Fruit fly (Drosophila melanogaster): ENCODE results near the gene CG42578.

CG42578 gene

DNA sequence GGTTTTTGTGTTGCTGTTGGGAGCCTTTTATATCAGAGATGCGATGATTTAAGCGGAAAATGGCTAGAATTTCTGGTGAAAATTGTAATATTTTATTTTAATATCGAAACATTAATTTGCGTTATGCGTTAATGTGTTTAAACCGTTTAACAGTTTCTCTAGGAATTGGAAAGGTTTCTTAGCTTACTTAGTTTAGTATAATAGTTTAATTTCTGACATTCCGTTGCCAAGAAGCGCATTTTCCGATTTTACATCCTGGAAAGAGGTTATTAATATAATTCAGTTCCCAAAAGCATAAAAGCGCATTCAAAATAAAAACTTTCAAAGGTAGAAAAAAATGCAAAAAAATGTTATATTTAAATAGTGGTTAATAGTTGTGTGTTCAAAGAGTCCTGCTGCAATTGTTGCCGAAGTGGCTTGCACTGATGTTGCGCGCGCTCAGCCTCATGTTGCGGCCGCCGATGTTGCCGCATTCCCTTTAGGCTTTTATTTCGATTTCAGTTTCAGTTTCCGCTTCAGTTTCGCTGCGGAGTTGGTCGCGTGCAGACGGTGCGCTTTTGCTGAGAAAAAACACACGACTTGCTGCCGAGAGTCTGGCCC is 2.8 kb downstream of the CG42578 start, which contains the start of gene tbc:
Gene tbc, plus strand, starts transcription at position 504 of the 600 bp plus-strand sequence.
- TF ChIP-seq CG11294 (GFP tag; IDR thresholded peaks at IDR 0.05) (no peak), topi (GFP tag; optimal IDR thresholded peaks at IDR 0.05) (no peak), CG11762 (GFP tag; optimal IDR thresholded peaks at IDR 0.05; ENCODE audit: insufficient read depth) (no peak), Gug (GFP tag; IDR thresholded peaks at IDR 0.05) (no peak), svp (GFP tag) (no peak), Met (GFP tag; optimal IDR thresholded peaks at IDR 0.05) (no peak), CG4318 (GFP tag; optimal IDR thresholded peaks at IDR 0.05) (no peak), Eip75B (GFP tag; optimal IDR thresholded peaks at IDR 0.05) (no peak), CG10669 (GFP tag; optimal IDR thresholded peaks at IDR 0.05) (no peak), cyc (GFP tag; optimal IDR thresholded peaks at IDR 0.05) (no peak), Eip93F (GFP tag; optimal IDR thresholded peaks at IDR 0.05) (no peak), dac (GFP tag; optimal IDR thresholded peaks at IDR 0.05) (no peak), fkh (GFP tag; optimal IDR thresholded peaks at IDR 0.05) (no peak), CG34406 (GFP tag; optimal IDR thresholded peaks at IDR 0.05) (no peak), Sox14 (GFP tag; optimal IDR thresholded peaks at IDR 0.05) (no peak), Ets96B (tag; optimal IDR thresholded peaks at IDR 0.05) (no peak)

DNA sequence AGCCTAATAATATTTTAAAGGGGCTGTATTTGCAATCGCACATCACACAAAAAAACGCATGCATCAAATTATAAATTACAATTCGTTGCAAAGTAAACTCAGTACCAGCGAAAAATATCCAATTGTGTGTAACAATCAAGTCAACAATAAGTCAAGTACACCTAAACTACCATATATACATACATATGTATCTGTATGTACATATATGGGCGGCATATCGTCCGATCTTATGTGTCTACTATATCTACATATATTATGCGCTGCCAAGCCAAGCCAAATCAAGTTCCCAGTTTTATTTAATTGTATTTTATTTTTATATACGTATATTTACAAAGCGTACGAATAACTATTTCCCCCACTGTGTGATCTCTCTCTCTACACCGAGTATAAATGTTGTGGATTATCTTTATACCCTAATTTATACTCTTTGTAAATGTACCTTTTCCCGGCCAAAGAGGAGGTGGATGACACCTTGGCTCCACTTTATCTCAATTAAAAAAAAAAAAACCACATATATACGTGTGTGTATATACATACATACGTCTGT is 20.3 kb downstream of the CG42578 start:
- TF ChIP-seq svp (GFP tag) (peak; percentile 54), Gug (GFP tag; IDR thresholded peaks at IDR 0.05) (no peak), Sox102F (GFP tag; optimal IDR thresholded peaks at IDR 0.05) (no peak), Eip78C (GFP tag) (peak; percentile 57)

dm6 chrX:20467155-20467554 is 21.0 kb downstream of the CG42578 start, which contains the start of gene GstT3:
Gene GstT3, plus strand, starts transcription at chrX:20467455.
- TF ChIP-seq svp (GFP tag) (peak; percentile 30), ss (GFP tag; optimal IDR thresholded peaks at IDR 0.05) (no peak), Eip78C (GFP tag) (peak; percentile 13)

DNA sequence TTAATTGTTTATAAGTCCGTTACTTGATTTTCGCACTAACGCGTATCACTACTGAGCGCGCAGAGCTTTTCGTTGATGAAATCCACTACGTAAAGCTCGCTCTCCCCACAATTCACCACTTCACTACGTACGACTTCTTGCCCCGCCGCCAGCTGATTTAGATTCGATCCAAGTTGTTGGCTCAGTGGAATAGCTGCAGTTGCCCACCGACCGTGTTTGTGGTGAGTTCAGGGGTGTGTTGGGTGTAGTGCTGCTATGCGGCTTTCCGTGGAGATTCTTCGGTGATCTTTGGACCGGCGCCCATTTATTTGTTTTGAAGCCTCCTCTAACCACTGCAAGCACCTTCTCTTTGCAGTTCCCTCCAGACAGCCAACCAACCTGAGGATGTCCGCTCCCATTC is 22.0 kb downstream of the CG42578 start:
- no peak for TF ChIP-seq OdsH (GFP tag; optimal IDR thresholded peaks at IDR 0.05)
- no peak for TF ChIP-seq CG11294 (GFP tag; IDR thresholded peaks at IDR 0.05)
- no peak for TF ChIP-seq Ets96B (tag; optimal IDR thresholded peaks at IDR 0.05)
- TF ChIP-seq achi (GFP tag; optimal IDR thresholded peaks at IDR 0.05): no peak
- no peak for TF ChIP-seq fkh (GFP tag; optimal IDR thresholded peaks at IDR 0.05)
- peak; percentile 18 for TF ChIP-seq Lpt (GFP tag; optimal IDR thresholded peaks at IDR 0.05)
- peak; percentile 67 for TF ChIP-seq CG8119 (GFP tag; IDR thresholded peaks at IDR 0.05)
- peak; percentile 78 for TF ChIP-seq eg (GFP tag; IDR thresholded peaks at IDR 0.05)
- TF ChIP-seq CG6276 (GFP tag; optimal IDR thresholded peaks at IDR 0.05): peak; percentile 83
- TF ChIP-seq CG6854 (GFP tag; optimal IDR thresholded peaks at IDR 0.05): peak; percentile 4
- TF ChIP-seq net (GFP tag; optimal IDR thresholded peaks at IDR 0.05): peak; percentile 61
- peak; percentile 52; the same call in 1 of the 3 replicates for TF ChIP-seq CG6163 (GFP tag; IDR thresholded peaks at IDR 0.05)
- TF ChIP-seq dac (GFP tag; optimal IDR thresholded peaks at IDR 0.05): peak; percentile 24
- peak; percentile 65 for TF ChIP-seq CG15336 (GFP tag; IDR thresholded peaks at IDR 0.05)
- no peak for TF ChIP-seq vri (GFP tag; optimal IDR thresholded peaks at IDR 0.05)
- no peak for TF ChIP-seq Hr4 (GFP tag; optimal IDR thresholded peaks at IDR 0.05)
- TF ChIP-seq dsx (GFP tag; optimal IDR thresholded peaks at IDR 0.05; ENCODE audit: poor library complexity, severe bottlenecking): peak; percentile 35
- TF ChIP-seq salr (GFP tag; optimal IDR thresholded peaks at IDR 0.05): peak in 1 of 2 experiments; percentile 44
- TF ChIP-seq CG3032 (tag; optimal IDR thresholded peaks at IDR 0.05): peak; percentile 6
- TF ChIP-seq CG6808 (GFP tag; optimal IDR thresholded peaks at IDR 0.05): peak; percentile 56
- TF ChIP-seq Hr38 (GFP tag; optimal IDR thresholded peaks at IDR 0.05): no peak
- TF ChIP-seq svp (GFP tag): no peak
- TF ChIP-seq ss (GFP tag; optimal IDR thresholded peaks at IDR 0.05): peak in 1 of 2 experiments; percentile 85
- peak; percentile 67 for TF ChIP-seq CG1621 (tag; optimal IDR thresholded peaks at IDR 0.05)
- peak; percentile 62 for TF ChIP-seq Eip78C (GFP tag)
- TF ChIP-seq CG16779 (tag; optimal IDR thresholded peaks at IDR 0.05): peak; percentile 83
- TF ChIP-seq spab (GFP tag; optimal IDR thresholded peaks at IDR 0.05): no peak
- no peak for TF ChIP-seq Eip75B (GFP tag; optimal IDR thresholded peaks at IDR 0.05)
- TF ChIP-seq CG10631 (GFP tag; optimal IDR thresholded peaks at IDR 0.05): no peak
